Fruit fly (Drosophila melanogaster) whole organism, embryonic: ENCODE data around the gene feo.

Source experiments
- ATbp ChIP-seq: fragments of 200-800 bp; sonication (Bioruptor generic); optimal IDR thresholded peaks from 2 replicates; lab custom pipeline; 2017; ENCODE audit warnings: missing biosample characterization, mild to moderate bottlenecking, missing genetic modification characterization, missing genetic modification reagents
- Antp ChIP-seq: fragments of 200-800 bp; sonication (Bioruptor generic); optimal IDR thresholded peaks from 3 replicates; lab custom pipeline; 2016; ENCODE audit warnings: missing biosample characterization, missing genetic modification characterization
- CG10366 ChIP-seq: fragments of 200-800 bp; sonication (Bioruptor generic); IDR thresholded peaks from 2 replicates; pipeline ENCODE4 v1.3.6; 2022; ENCODE audit warnings: missing biosample characterization, missing genetic modification characterization
- CG10431 ChIP-seq: fragments of 200-800 bp; sonication (Bioruptor generic); optimal IDR thresholded peaks from 3 replicates; lab custom pipeline; 2018; ENCODE audit warnings: missing biosample characterization, mild to moderate bottlenecking, missing genetic modification characterization
- CG15073 ChIP-seq: fragments of 200-800 bp; sonication (Bioruptor generic); optimal IDR thresholded peaks from 2 replicates; lab custom pipeline; 2016; ENCODE audit warnings: missing biosample characterization, missing genetic modification characterization
- CG1603 ChIP-seq: fragments of 200-800 bp; sonication (Bioruptor generic); optimal IDR thresholded peaks from 2 replicates; lab custom pipeline; 2019; ENCODE audit warnings: missing biosample characterization, mild to moderate bottlenecking, missing genetic modification characterization, moderate library complexity
- CG16815 ChIP-seq: fragments of 200-800 bp; sonication (Bioruptor generic); optimal IDR thresholded peaks from 3 replicates; lab custom pipeline; 2017; ENCODE audit warnings: missing biosample characterization, mild to moderate bottlenecking, missing genetic modification characterization
- CG2116 ChIP-seq: fragments of 200-800 bp; sonication (Bioruptor generic); optimal IDR thresholded peaks from 3 replicates; lab custom pipeline; 2018; ENCODE audit warnings: missing biosample characterization, mild to moderate bottlenecking, missing genetic modification characterization
- CG2712 ChIP-seq: fragments of 200-800 bp; optimal IDR thresholded peaks from 3 replicates; lab custom pipeline; 2019; ENCODE audit warnings: missing biosample characterization, mild to moderate bottlenecking, missing genetic modification characterization, moderate library complexity
- CG31441 ChIP-seq: fragments of 200-800 bp; sonication (Bioruptor generic); IDR thresholded peaks from 2 replicates; pipeline ENCODE4 v1.3.6; 2022; ENCODE audit warnings: missing biosample characterization, missing genetic modification characterization
- CG32767 ChIP-seq: fragments of 200-800 bp; sonication (Bioruptor generic); IDR thresholded peaks from 2 replicates; pipeline ENCODE4 v1.3.6; 2022; ENCODE audit warnings: missing biosample characterization, missing genetic modification characterization
- CG32772 ChIP-seq: fragments of 200-800 bp; sonication (Bioruptor generic); IDR thresholded peaks from 2 replicates; pipeline ENCODE4 v1.3.6; 2022; ENCODE audit warnings: missing biosample characterization, missing genetic modification characterization
- CG4404 ChIP-seq: fragments of 200-800 bp; sonication (Bioruptor generic); IDR thresholded peaks from 2 replicates; pipeline ENCODE4 v1.3.6; 2022; ENCODE audit warnings: missing biosample characterization, missing genetic modification characterization
- CG6683 ChIP-seq: fragments of 200-800 bp; sonication (Bioruptor generic); optimal IDR thresholded peaks from 2 replicates; lab custom pipeline; 2017; ENCODE audit warnings: missing biosample characterization, mild to moderate bottlenecking, missing genetic modification characterization, missing genetic modification reagents
- CG6854 ChIP-seq: fragments of 200-800 bp; sonication (Bioruptor generic); optimal IDR thresholded peaks from 3 replicates; lab custom pipeline; 2017; ENCODE audit warnings: missing biosample characterization, mild to moderate bottlenecking, missing genetic modification characterization
- CG7987 ChIP-seq: fragments of 200-800 bp; sonication (Bioruptor generic); optimal IDR thresholded peaks from 2 replicates; lab custom pipeline; 2018; ENCODE audit warnings: missing biosample characterization, mild to moderate bottlenecking, missing genetic modification characterization, moderate library complexity
- CG8944 ChIP-seq: fragments of 200-800 bp; sonication (Bioruptor generic); optimal IDR thresholded peaks from 3 replicates; lab custom pipeline; 2016; ENCODE audit warnings: missing biosample characterization, missing genetic modification characterization
- D ChIP-seq, 2 experiments: fragments of 200-800 bp in 1 of 2; fragments of >200 bp in 1 of 2; sonication (Bioruptor generic) in 1 of 2; optimal IDR thresholded peaks; 2 replicates in 1 of 2; 3 replicates in 1 of 2; lab custom pipeline; 2017; ENCODE audit warnings: mild to moderate bottlenecking in 1 of 2, missing biosample characterization in 1 of 2, missing genetic modification characterization in 1 of 2, missing genetic modification reagents in 1 of 2
- Dref ChIP-seq: fragments of 200-800 bp; sonication (Bioruptor generic); IDR thresholded peaks from 2 replicates; pipeline ENCODE4 v1.3.6; 2022; ENCODE audit warnings: missing biosample characterization, missing genetic modification characterization
- Fer1 ChIP-seq: fragments of 200-800 bp; sonication (Bioruptor generic); optimal IDR thresholded peaks from 2 replicates; lab custom pipeline; 2017; ENCODE audit warnings: missing biosample characterization, mild to moderate bottlenecking, missing genetic modification characterization
- GATAe ChIP-seq: fragments of 200-800 bp; sonication (Bioruptor generic); conservative IDR thresholded peaks from 2 replicates; pipeline ENCODE4 v1.3.6; 2022; ENCODE audit warnings: missing biosample characterization, missing genetic modification characterization
- HLH4C ChIP-seq: fragments of 200-800 bp; sonication (Bioruptor generic); IDR thresholded peaks from 3 replicates; pipeline ENCODE4 v1.3.6; 2022; ENCODE audit warnings: missing biosample characterization, missing genetic modification characterization; ENCODE audit not compliant: partially characterized antibody
- HmgD ChIP-seq: fragments of 200-800 bp; sonication (Bioruptor generic); optimal IDR thresholded peaks from 3 replicates; lab custom pipeline; 2016; ENCODE audit warnings: missing biosample characterization, missing genetic modification characterization
- Hmr ChIP-seq: fragments of 200-800 bp; sonication (Bioruptor generic); optimal IDR thresholded peaks from 3 replicates; lab custom pipeline; 2017; ENCODE audit warnings: mild to moderate bottlenecking, missing biosample characterization, missing genetic modification reagents, missing genetic modification characterization
- NC2α ChIP-seq: fragments of 200-800 bp; sonication (Bioruptor generic); optimal IDR thresholded peaks from 2 replicates; lab custom pipeline; 2016; ENCODE audit warnings: missing biosample characterization, missing genetic modification characterization
- Rfx ChIP-seq: fragments of 200-800 bp; sonication (Bioruptor generic); IDR thresholded peaks from 2 replicates; pipeline ENCODE4 v1.3.6; 2022; ENCODE audit warnings: missing biosample characterization, missing genetic modification characterization
- Taf1 ChIP-seq: fragments of 200-800 bp; sonication (Bioruptor generic); IDR thresholded peaks from 2 replicates; pipeline ENCODE4 v1.3.6; 2022; ENCODE audit warnings: missing biosample characterization, missing genetic modification characterization
- ato ChIP-seq: fragments of 200-800 bp; sonication (Bioruptor generic); IDR thresholded peaks from 2 replicates; pipeline ENCODE4 v1.3.6; 2022; ENCODE audit warnings: missing biosample characterization, missing genetic modification characterization; ENCODE audit not compliant: partially characterized antibody
- bbx ChIP-seq: fragments of 200-800 bp; sonication (Bioruptor generic); IDR thresholded peaks from 2 replicates; pipeline ENCODE4 v1.3.6; 2022; ENCODE audit warnings: missing biosample characterization, missing genetic modification characterization; ENCODE audit not compliant: partially characterized antibody
- caup ChIP-seq: fragments of 200-800 bp; sonication (Bioruptor generic); optimal IDR thresholded peaks from 3 replicates; lab custom pipeline; 2017; ENCODE audit warnings: missing biosample characterization, mild to moderate bottlenecking, missing genetic modification characterization, moderate library complexity; ENCODE audit not compliant: severe bottlenecking
- cg ChIP-seq: fragments of 200-800 bp; sonication (Bioruptor generic); optimal IDR thresholded peaks from 3 replicates; lab custom pipeline; 2019; ENCODE audit warnings: missing biosample characterization, mild to moderate bottlenecking, missing genetic modification characterization, moderate library complexity
- dmrt99B ChIP-seq: fragments of 200-800 bp; sonication (Bioruptor generic); optimal IDR thresholded peaks from 2 replicates; lab custom pipeline; 2018; ENCODE audit warnings: missing biosample characterization, mild to moderate bottlenecking, missing genetic modification characterization, moderate library complexity
- dysf ChIP-seq: fragments of 200-800 bp; sonication (Bioruptor generic); IDR thresholded peaks from 3 replicates; pipeline ENCODE4 v1.3.6; 2022; ENCODE audit warnings: missing biosample characterization, missing genetic modification characterization
- exex ChIP-seq: fragments of 200-800 bp; sonication (Bioruptor generic); optimal IDR thresholded peaks from 4 replicates; lab custom pipeline; 2018; ENCODE audit warnings: missing biosample characterization, mild to moderate bottlenecking, missing genetic modification characterization, moderate library complexity
- fd3F ChIP-seq: fragments of 200-800 bp; sonication (Bioruptor generic); optimal IDR thresholded peaks from 2 replicates; lab custom pipeline; 2018; ENCODE audit warnings: missing biosample characterization, mild to moderate bottlenecking, missing genetic modification characterization, moderate library complexity
- fru ChIP-seq: fragments of >200 bp; optimal IDR thresholded peaks from 2 replicates; lab custom pipeline; 2017
- kah ChIP-seq: fragments of 200-800 bp; sonication (Bioruptor generic); optimal IDR thresholded peaks from 2 replicates; lab custom pipeline; 2018; ENCODE audit warnings: missing biosample characterization, mild to moderate bottlenecking, missing genetic modification characterization
- nerfin-1 ChIP-seq: fragments of 200-800 bp; sonication (Bioruptor generic); optimal IDR thresholded peaks from 3 replicates; lab custom pipeline; 2019; ENCODE audit warnings: missing biosample characterization, mild to moderate bottlenecking, missing genetic modification characterization, moderate library complexity
- oc ChIP-seq: fragments of 200-800 bp; sonication (Bioruptor generic); optimal IDR thresholded peaks from 2 replicates; lab custom pipeline; 2018; ENCODE audit warnings: missing biosample characterization, mild to moderate bottlenecking, missing genetic modification characterization, moderate library complexity
- pb ChIP-seq: fragments of 200-800 bp; sonication (Bioruptor generic); optimal IDR thresholded peaks from 3 replicates; lab custom pipeline; 2016; ENCODE audit warnings: missing biosample characterization, missing genetic modification characterization
- pros ChIP-seq: fragments of 200-800 bp; sonication (Bioruptor generic); optimal IDR thresholded peaks from 3 replicates; lab custom pipeline; 2019; ENCODE audit warnings: missing biosample characterization, mild to moderate bottlenecking, missing genetic modification characterization, moderate library complexity
- sd ChIP-seq: fragments of 200-800 bp; sonication (Bioruptor generic); optimal IDR thresholded peaks from 3 replicates; lab custom pipeline; 2018; ENCODE audit warnings: missing biosample characterization, mild to moderate bottlenecking, missing genetic modification characterization, moderate library complexity
- sim ChIP-seq: fragments of 200-800 bp; sonication (Bioruptor generic); IDR thresholded peaks from 2 replicates; pipeline ENCODE4 v1.3.6; 2022; ENCODE audit warnings: missing biosample characterization, missing genetic modification characterization
- sug ChIP-seq: fragments of 200-800 bp; optimal IDR thresholded peaks from 2 replicates; lab custom pipeline; 2019; ENCODE audit warnings: missing biosample characterization, mild to moderate bottlenecking, missing genetic modification characterization, moderate library complexity
- tin ChIP-seq: fragments of 200-800 bp; sonication (Bioruptor generic); optimal IDR thresholded peaks from 3 replicates; lab custom pipeline; 2016; ENCODE audit warnings: missing biosample characterization, missing genetic modification characterization
- tx ChIP-seq: fragments of 200-800 bp; sonication (Bioruptor generic); optimal IDR thresholded peaks from 2 replicates; lab custom pipeline; 2016; ENCODE audit warnings: missing biosample characterization, missing genetic modification characterization
- unpg ChIP-seq: fragments of 200-800 bp; sonication (Bioruptor generic); optimal IDR thresholded peaks from 3 replicates; lab custom pipeline; 2018; ENCODE audit warnings: missing biosample characterization, mild to moderate bottlenecking, missing genetic modification characterization, moderate library complexity
- z ChIP-seq: fragments of 200-800 bp; sonication (Bioruptor generic); IDR thresholded peaks from 3 replicates; pipeline ENCODE4 v1.3.6; 2022; ENCODE audit warnings: missing biosample characterization, missing genetic modification characterization
- zen ChIP-seq: fragments of 200-800 bp; sonication (Bioruptor generic); optimal IDR thresholded peaks from 3 replicates; lab custom pipeline; 2018; ENCODE audit warnings: missing biosample characterization, mild to moderate bottlenecking, missing genetic modification characterization, moderate library complexity

feo gene

DNA sequence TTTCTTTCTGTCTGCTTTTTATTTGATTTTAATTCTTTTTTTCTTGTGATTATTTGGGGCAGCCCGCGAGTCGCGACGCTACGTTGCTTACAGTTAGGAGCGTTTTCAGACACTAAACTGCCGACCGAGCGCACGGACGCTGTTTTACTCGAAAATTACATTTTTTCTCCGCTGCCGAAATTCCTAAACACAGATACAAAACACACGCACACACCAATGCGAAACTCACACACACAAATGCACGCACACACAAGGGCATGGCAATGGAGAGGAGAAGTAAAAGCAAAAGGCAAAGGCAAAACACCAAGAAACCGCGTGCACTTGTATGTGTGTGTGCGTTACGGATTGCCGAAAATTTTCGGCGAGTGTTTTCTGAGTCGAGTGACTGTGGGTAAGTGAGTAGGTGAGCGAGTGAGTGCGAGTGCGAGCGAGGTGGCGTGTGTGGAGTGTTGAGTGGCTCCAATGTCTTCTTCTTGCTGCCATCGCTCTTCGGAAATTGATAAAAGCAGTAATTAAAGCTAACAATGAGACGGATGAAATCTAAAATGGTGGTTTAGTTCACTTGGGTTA, 39.1 kb downstream of the feo start (continued):
- TF ChIP-seq kah (GFP tag; lab: Kevin White, UChicago) (peak; percentile 15), CG2116 (GFP tag; lab: Kevin White, UChicago) (no peak), nerfin-1 (peak; percentile 71), Dref (GFP tag; lab: Robert Waterston, UW) (no peak), pros (GFP tag; lab: Kevin White, UChicago) (peak; percentile 92), CG4404 (GFP tag; lab: Robert Waterston, UW) (no peak), exex (tag; lab: Kevin White, UChicago) (peak; percentile 47), CG6854 (no peak), CG7987 (peak; percentile 50), CG15073 (GFP tag; lab: Kevin White, UChicago) (no peak), dysf (GFP tag; lab: Robert Waterston, UW) (no peak), CG2712 (tag; lab: Kevin White, UChicago) (no peak), cg (GFP tag; lab: Kevin White, UChicago) (peak; percentile 99), caup (GFP tag; lab: Kevin White, UChicago) (no peak), dmrt99B (tag; lab: Kevin White, UChicago) (no peak), bbx (peak; percentile 62), Taf1 (GFP tag; lab: Robert Waterston, UW) (no peak), CG10431 (no peak), D (optimal IDR thresholded peaks at IDR 0.05; lab: Kevin White, UChicago) (peak; percentile 45), D (GFP tag; optimal IDR thresholded peaks at IDR 0.05; lab: Kevin White, UChicago) (no peak), CG16815 (GFP tag; lab: Kevin White, UChicago) (no peak), CG32767 (GFP tag; lab: Robert Waterston, UW) (0 out of 2 replicates have a peak, but pooled peaks have one; percentile 10), oc (tag; lab: Kevin White, UChicago) (no peak), zen (tag; lab: Kevin White, UChicago) (peak; percentile 6), sd (tag; lab: Kevin White, UChicago) (peak; percentile 98), CG31441 (GFP tag; lab: Robert Waterston, UW) (no peak), CG6683 (GFP tag; lab: Kevin White, UChicago) (no peak), Fer1 (GFP tag; lab: Kevin White, UChicago) (no peak), ato (GFP tag; lab: Robert Waterston, UW) (peak; percentile 32; the same call in 1 of the 2 replicates), HmgD (GFP tag; lab: Kevin White, UChicago) (peak; percentile 33), sim (no peak), CG8944 (no peak), tx (GFP tag; lab: Kevin White, UChicago) (no peak), CG10366 (no peak), Antp (GFP tag; lab: Kevin White, UChicago) (no peak), pb (GFP tag; lab: Kevin White, UChicago) (no peak), HLH4C (GFP tag; lab: Robert Waterston, UW) (peak; percentile 41; the same call in 1 of the 3 replicates), tin (no peak), fru (lab: Kevin White, UChicago) (no peak), GATAe (GFP tag; lab: Robert Waterston, UW) (no peak), NC2α (GFP tag; lab: Kevin White, UChicago) (no peak), CG1603 (tag; lab: Kevin White, UChicago) (no peak), fd3F (GFP tag; lab: Kevin White, UChicago) (no peak), z (GFP tag; lab: Robert Waterston, UW) (peak; percentile 100), ATbp (peak; percentile 47), Hmr (GFP tag; lab: Kevin White, UChicago) (peak; percentile 10), unpg (GFP tag; lab: Kevin White, UChicago) (no peak), sug (peak; percentile 37), Rfx (GFP tag; lab: Robert Waterston, UW) (peak; percentile 20; the same call in 1 of the 2 replicates), CG32772 (GFP tag; lab: Robert Waterston, UW) (0 out of 2 replicates have a peak, but pooled peaks have one; percentile 22)
